Worm (Caenorhabditis elegans): ENCODE results near the gene nsph-4.2.
"Not testable (repeated sequence)": the region's sequence is repeated elsewhere in the genome, so short reads cannot be mapped to it uniquely, and the experiment has no call there.

Gene nsph-4.2

DNA sequence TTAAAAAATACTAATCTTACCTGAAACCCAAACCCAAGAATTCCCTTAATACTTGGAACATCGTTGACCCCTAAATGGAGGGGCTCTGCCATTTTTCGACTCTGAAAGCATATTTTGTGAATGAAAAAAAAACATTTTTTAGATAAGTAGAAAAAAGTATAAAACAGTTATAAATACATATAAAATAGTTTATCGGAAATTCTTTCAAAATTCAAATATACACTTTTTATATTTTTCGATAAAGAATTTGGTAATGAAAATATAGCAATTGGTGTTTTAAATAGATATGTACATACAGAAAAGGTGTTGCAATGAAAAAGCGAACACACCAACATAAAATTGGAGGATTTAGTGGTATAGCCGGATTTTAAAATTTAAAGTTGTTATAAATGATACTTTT, 3.5 kb upstream of the nsph-4.2 start, which contains the start of gene Y59E9AL.4:
TSS of gene Y59E9AL.4 (minus strand) at position 101 of the 400 bp plus-strand sequence.
- TF ChIP-seq him-1 (tag; optimal IDR thresholded peaks at IDR 0.05) = no peak
- TF ChIP-seq W03F9.2 (tag; optimal IDR thresholded peaks at IDR 0.05) = no peak
- TF ChIP-seq dao-5 (tag; optimal IDR thresholded peaks at IDR 0.05) = no peak

DNA sequence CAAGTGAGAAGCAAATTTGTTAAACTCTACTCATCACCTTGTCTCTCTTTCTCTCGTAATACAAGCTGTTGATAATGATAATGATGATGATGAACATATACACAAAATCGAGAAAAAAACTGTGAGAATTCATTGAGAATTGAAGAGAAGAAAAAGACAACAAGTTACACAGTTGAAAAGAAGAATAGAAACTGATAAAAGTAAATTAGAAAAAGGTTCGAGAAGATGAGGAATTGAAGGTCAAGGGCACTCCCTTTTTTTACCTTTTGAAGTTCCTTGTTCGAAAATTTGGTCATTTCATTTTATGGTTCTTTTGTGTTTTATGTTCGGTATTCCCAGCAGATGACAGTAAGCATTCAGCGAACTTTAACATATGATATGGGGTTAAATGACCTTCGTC, 2.2 kb upstream of the nsph-4.2 start:
- TF ChIP-seq W03F9.2 (tag; optimal IDR thresholded peaks at IDR 0.05) (no peak), dao-5 (tag; optimal IDR thresholded peaks at IDR 0.05) (no peak), him-1 (tag; optimal IDR thresholded peaks at IDR 0.05) (no peak)

DNA sequence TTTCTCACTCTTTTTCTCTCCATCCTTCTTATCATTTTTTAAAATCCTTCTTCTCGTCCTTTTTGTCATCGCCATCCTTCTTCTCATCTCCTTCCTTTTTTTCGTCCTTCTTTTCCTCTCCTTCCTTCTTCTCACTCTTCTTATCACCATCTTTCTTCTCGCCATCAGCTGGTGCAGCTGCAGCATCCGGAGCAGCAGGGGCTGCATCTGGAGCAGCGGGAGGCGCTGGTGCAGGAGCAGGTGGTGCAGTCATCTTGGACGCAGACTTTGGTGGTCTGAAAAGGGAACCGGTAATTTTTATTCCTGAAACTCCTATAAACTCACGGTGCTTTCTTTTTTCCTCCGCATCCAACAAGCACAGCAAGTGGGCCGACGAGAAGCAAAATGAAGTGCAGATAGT, 3.1 kb downstream of the nsph-4.2 start:
- no peak for TF ChIP-seq W03F9.2 (tag; optimal IDR thresholded peaks at IDR 0.05)
- no peak for TF ChIP-seq him-1 (tag; optimal IDR thresholded peaks at IDR 0.05)
- TF ChIP-seq dao-5 (tag; optimal IDR thresholded peaks at IDR 0.05) = no peak

DNA sequence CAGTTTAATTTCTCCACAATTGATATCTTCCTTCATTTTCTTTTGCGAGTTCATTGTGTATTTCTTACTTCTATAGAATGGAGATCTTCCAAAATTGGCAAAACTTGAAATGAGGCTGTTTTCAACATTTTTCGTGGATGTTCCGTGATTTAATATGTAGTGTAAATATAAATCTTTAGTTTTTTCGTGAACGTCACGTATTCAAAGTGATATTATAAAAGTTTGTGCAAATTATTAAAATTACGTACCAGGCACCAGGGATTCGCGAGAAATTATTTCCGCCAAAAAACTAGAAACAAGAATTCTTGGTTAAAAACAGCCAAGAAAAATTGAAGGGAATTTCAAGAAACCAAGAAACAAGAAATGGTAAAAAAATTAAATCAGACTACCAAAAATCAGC, 5.6 kb downstream of the nsph-4.2 start, which contains the start of gene Y59E9AL.8:
TSS of gene Y59E9AL.8 (minus strand) at position 101 of the 400 bp plus-strand sequence.
- TF ChIP-seq him-1 (tag; optimal IDR thresholded peaks at IDR 0.05) (no peak), dao-5 (tag; optimal IDR thresholded peaks at IDR 0.05) (no peak), W03F9.2 (tag; optimal IDR thresholded peaks at IDR 0.05) (no peak)

DNA sequence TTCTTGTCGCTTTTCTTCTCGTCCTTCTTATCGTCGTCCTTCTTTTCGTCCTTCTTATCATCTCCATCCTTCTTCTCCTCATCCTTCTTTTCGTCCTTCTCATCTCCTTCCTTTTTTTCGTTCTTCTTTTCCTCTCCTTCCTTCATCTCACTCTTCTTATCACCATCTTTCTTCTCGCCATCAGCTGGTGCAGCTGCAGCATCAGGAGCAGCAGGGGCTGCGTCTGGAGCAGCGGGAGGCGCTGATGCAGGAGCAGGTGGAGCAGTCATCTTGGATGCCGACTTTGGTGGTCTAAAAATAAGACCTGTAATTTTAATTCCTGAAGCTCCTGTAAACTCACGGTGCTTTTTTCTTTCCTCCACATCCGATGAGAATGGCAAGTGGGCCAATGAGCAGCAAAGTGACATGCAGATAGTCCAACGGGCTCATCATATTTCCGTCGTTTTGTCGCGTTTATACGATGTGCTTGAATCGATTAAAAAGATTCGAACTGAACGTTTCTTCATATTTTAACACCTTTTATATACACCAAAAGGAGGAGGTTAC, 6.8 kb downstream of the nsph-4.2 start, which contains the start of gene cylc-1:
TSS of gene cylc-1 (minus strand) at position 496 of the 546 bp plus-strand sequence.
- TF ChIP-seq dao-5, W03F9.2, him-1 (tag; optimal IDR thresholded peaks at IDR 0.05): not testable (repeated sequence)

DNA sequence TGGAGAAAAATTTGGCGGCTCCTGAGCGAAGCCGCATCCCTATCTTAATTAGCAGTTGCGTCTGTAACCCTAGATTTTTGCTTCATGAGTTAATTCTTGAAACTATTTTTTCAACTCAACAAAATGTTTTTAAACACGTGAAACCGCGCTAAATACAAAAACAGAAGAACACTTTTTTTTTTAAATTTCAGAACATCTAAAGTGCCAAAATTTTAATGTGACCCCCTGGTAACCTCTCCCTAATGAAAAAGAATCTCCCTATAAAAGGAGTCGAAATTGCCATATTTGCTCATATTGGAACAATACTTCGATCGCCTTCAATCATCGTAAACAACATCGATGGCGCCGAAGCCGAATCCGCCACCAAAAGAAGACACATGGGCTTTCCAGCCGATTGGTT, 8.0 kb downstream of the nsph-4.2 start, which contains the start of gene nsph-4.1:
TSS of gene nsph-4.1 (plus strand) at position 301 of the 400 bp plus-strand sequence.
- TF ChIP-seq him-1, W03F9.2, dao-5 (tag; optimal IDR thresholded peaks at IDR 0.05): not testable (repeated sequence)

DNA sequence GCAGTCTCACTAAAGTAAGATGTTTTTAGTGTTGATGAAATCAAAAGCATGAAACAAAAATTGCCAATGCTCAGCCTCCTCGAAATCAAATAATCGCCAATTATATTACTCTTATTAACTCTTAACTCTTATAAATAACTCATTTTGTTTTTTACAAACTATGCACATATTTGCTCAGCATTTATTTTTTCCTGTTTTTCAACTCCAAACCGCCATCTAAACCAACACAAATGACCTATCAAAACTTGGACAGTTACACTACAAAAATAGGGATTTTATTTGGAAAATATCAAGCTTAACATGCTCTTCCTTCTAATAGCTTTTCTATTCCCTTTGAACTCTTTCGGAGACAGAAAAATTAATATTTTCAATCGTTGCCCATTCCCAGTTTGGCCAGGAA, 10.0 kb downstream of the nsph-4.2 start, which contains the start of gene thn-6:
TSS of gene thn-6 (plus strand) at position 301 of the 400 bp plus-strand sequence.
- TF ChIP-seq W03F9.2 (tag; optimal IDR thresholded peaks at IDR 0.05) (no peak), him-1 (tag; optimal IDR thresholded peaks at IDR 0.05) (no peak), dao-5 (tag; optimal IDR thresholded peaks at IDR 0.05) (no peak)

DNA sequence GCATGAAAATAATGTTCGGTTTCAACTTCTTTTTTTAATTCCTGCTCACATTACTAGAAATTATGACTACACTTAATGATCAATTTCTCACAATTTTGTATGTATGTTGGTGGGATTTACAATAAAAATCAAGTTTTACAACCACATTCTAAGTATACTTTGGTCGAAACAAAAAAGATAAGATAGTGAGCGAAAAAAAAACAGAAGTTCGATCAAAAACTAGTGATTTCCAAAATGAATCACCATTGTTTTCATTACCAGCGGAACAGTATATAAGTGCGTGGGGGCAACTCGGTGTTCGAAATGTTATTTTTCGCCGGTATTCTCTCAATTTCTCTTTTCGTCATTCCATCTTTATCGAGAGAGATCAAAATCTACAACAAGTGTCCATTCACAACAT, 11.9 kb downstream of the nsph-4.2 start, which contains the start of gene thn-5:
TSS of gene thn-5 (plus strand) at position 301 of the 400 bp plus-strand sequence.
- TF ChIP-seq him-1 (tag; optimal IDR thresholded peaks at IDR 0.05) = no peak
- no peak for TF ChIP-seq dao-5 (tag; optimal IDR thresholded peaks at IDR 0.05)
- TF ChIP-seq W03F9.2 (tag; optimal IDR thresholded peaks at IDR 0.05) = no peak

DNA sequence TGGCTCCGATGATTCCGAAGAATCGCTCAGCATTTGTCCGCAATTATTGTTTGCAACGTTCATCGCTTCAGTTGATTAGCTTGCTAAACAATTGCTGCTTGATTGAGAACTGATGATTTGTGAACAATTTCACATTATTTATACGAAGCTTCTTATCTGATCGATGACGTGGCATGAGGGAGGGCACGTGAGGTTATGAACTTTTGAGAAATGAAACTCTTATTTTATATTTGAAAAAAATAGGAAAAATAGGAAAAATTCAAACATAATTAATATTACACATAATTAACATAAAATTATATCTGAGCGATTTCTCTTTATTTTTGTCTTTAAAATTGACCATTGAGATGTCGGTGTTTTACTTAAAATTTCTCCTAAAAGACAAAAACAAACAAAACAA, 36.1 kb downstream of the nsph-4.2 start, which contains the start of gene F36H12.10:
TSS of gene F36H12.10 (minus strand) at position 101 of the 400 bp plus-strand sequence.
- TF ChIP-seq W03F9.2, him-1, dao-5 (tag; optimal IDR thresholded peaks at IDR 0.05): not testable (repeated sequence)

DNA sequence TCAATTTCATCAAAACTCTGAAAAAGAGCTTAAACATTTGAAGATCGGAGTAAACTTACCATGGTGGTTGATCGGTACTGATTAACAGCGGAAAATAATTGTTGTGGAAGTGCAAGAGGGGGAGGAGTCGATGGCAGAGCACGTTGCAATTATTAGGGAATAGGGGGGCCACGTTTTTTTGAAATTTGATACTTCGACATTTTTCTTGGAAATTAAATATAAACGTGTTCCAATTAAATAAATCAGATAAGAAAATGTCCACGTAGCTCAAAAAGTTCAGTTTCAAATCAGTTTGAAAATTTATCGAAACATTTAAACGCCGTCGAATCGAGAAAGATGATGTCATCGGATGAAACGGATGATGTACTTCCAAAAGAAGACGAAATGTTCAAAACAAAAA, 38.1 kb downstream of the nsph-4.2 start, which contains the start of gene F36H12.9:
TSS of gene F36H12.9 (plus strand) at position 301 of the 400 bp plus-strand sequence.
- not testable (repeated sequence) for TF ChIP-seq W03F9.2, dao-5, him-1 (tag; optimal IDR thresholded peaks at IDR 0.05)

DNA sequence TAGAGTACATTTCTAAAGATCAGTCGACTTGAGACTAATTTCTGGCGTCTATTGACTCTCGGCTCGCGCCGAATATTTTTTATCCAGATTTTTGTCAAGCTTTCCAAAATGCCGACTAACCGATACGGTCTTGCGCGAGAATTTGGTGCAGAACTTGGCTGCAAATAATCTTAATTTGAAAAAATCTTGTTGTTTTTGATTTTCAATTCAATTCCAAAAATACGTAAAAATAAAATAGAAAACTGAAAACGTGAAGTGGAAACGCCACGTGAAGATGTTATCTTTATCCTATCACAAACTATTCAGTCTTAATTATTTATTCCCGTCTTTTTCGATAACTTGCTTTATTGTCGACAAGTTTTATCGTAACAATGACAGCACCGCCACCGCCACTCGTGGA, 39.8 kb downstream of the nsph-4.2 start, which contains the start of gene ttbk-2.1:
TSS of gene ttbk-2.1 (plus strand) at position 301 of the 400 bp plus-strand sequence.
- not testable (repeated sequence) for TF ChIP-seq him-1, dao-5, W03F9.2 (tag; optimal IDR thresholded peaks at IDR 0.05)

DNA sequence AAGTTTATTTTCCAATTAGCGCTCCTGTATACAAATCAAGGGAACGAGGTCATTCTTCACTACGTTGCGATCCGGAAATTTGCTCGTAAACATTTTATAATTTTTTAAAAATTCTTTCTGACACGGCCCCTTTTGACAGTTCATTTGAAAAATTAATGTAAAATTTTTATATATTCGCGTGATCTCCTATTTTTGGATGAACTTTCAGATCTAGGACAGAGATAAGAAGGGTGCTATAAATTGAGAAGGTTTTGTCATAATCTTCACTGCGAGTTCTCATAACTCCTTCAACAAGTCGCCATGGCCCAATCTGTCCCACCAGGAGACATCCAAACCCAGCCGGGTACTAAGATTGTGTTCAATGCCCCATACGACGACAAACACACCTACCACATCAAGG, 41.7 kb downstream of the nsph-4.2 start, which contains the start of gene msp-19:
TSS of gene msp-19 (plus strand) at position 301 of the 400 bp plus-strand sequence.
- not testable (repeated sequence) for TF ChIP-seq W03F9.2, dao-5, him-1 (tag; optimal IDR thresholded peaks at IDR 0.05)

DNA sequence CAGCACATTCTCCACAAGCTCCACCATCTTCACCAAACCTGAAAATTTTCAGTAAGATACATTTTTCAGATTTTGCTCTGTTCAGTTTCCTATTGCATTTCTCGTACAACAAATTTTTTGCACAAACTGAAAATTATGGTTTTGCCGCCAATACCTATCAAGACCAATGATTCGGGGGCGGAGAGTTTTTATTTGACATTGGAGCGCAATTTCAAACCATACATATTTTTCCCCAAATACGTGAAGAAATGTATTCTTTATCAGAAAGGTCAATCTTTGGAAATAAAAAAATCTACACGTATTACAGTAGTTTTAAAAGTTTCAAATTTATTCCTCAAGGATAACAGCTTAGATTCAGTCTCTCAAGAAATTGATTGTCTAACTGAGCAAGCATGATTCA, 47.9 kb downstream of the nsph-4.2 start, which contains the start of gene F36H12.5:
TSS of gene F36H12.5 (plus strand) at position 301 of the 400 bp plus-strand sequence.
- TF ChIP-seq him-1 (tag; optimal IDR thresholded peaks at IDR 0.05) (no peak), W03F9.2 (tag; optimal IDR thresholded peaks at IDR 0.05) (no peak), dao-5 (tag; optimal IDR thresholded peaks at IDR 0.05) (no peak)

DNA sequence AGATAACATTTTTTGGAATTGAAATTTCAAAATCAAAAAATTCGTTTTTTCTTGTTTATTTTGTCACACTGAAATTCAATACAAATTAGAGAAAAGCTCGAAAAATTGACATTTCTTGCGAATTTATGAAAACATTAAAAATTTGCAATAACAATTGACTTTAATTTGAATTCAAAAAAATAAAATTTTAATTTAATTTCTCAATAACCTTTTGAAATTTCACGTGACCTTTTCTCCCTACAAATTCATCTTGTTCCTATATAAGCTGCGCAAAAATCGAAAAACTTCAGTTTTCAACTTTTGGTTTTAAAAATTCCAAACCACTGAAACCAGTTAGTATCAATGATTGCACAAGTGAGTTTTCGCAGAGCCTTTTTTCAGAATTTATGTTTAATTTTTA, 50.2 kb downstream of the nsph-4.2 start, which contains the start of gene F36H12.4:
TSS of gene F36H12.4 (plus strand) at position 301 of the 400 bp plus-strand sequence.
- no peak for TF ChIP-seq W03F9.2 (tag; optimal IDR thresholded peaks at IDR 0.05)
- TF ChIP-seq dao-5 (tag; optimal IDR thresholded peaks at IDR 0.05) = no peak
- no peak for TF ChIP-seq him-1 (tag; optimal IDR thresholded peaks at IDR 0.05)
